Worm (Caenorhabditis elegans) whole organism, L2 larva: ENCODE measurements around the gene clc-11.

Source experiments
- C34F6.9 ChIP-seq: fragments of 150-350 bp; optimal IDR thresholded peaks from 2 replicates; lab custom pipeline; 2014; ENCODE audit warnings: missing biosample characterization, missing genetic modification characterization
- F13H6.1 ChIP-seq: sonication (generic microtip); optimal IDR thresholded peaks from 2 replicates; lab custom pipeline; 2016; ENCODE audit warnings: missing genetic modification characterization, missing compliant biosample characterization
- R02D3.7 ChIP-seq: fragments of 150-350 bp; optimal IDR thresholded peaks from 2 replicates; lab custom pipeline; 2014; ENCODE audit warnings: missing biosample characterization, missing genetic modification characterization
- Y55F3AM.14 ChIP-seq: fragments of 200-800 bp; sonication (Bioruptor generic); optimal IDR thresholded peaks from 2 replicates; lab custom pipeline; 2018; ENCODE audit warnings: mild to moderate bottlenecking, missing genetic modification characterization, missing compliant biosample characterization
- ZK546.5 ChIP-seq: sonication (generic microtip); optimal IDR thresholded peaks from 2 replicates; lab custom pipeline; 2017; ENCODE audit warnings: missing biosample characterization, missing genetic modification characterization
- aly-2 ChIP-seq: fragments of 150-350 bp; optimal IDR thresholded peaks from 2 replicates; lab custom pipeline; 2014; ENCODE audit warnings: missing biosample characterization, missing genetic modification characterization
- ceh-16 ChIP-seq: fragments of 150-350 bp; optimal IDR thresholded peaks from 2 replicates; lab custom pipeline; 2014; ENCODE audit warnings: missing biosample characterization, missing genetic modification characterization
- ceh-82 ChIP-seq: fragments of 150-350 bp; optimal IDR thresholded peaks from 2 replicates; lab custom pipeline; 2014; ENCODE audit warnings: missing biosample characterization, missing genetic modification characterization
- crh-2 ChIP-seq: sonication (generic microtip); optimal IDR thresholded peaks from 2 replicates; lab custom pipeline; 2017; ENCODE audit warnings: missing biosample characterization, missing genetic modification characterization
- egl-27 ChIP-seq: sonication (generic microtip); optimal IDR thresholded peaks from 3 replicates; lab custom pipeline; 2017; ENCODE audit warnings: missing biosample characterization, missing genetic modification reagents, missing genetic modification characterization
- elt-3 ChIP-seq: sonication (generic microtip); optimal IDR thresholded peaks from 2 replicates; lab custom pipeline; 2017; ENCODE audit warnings: missing biosample characterization, missing genetic modification characterization
- fos-1 ChIP-seq: fragments of 150-350 bp; optimal IDR thresholded peaks from 2 replicates; lab custom pipeline; 2014; ENCODE audit warnings: missing biosample characterization, missing genetic modification characterization
- gmeb-1 ChIP-seq: fragments of 150-350 bp; optimal IDR thresholded peaks from 2 replicates; lab custom pipeline; 2014; ENCODE audit warnings: missing biosample characterization, missing genetic modification characterization
- lin-11 ChIP-seq: fragments of 150-350 bp; sonication (generic microtip); optimal IDR thresholded peaks from 2 replicates; lab custom pipeline; 2014; ENCODE audit warnings: missing biosample characterization, missing genetic modification characterization, inconsistent platforms, mixed read lengths
- lin-39 ChIP-seq: fragments of 150-350 bp; optimal IDR thresholded peaks from 2 replicates; lab custom pipeline; 2014; ENCODE audit warnings: missing biosample characterization, missing genetic modification reagents, missing genetic modification characterization
- mab-5 ChIP-seq: fragments of 150-350 bp; optimal IDR thresholded peaks from 2 replicates; lab custom pipeline; 2014; ENCODE audit warnings: missing biosample characterization, missing genetic modification characterization
- nhr-10 ChIP-seq: sonication (generic microtip); optimal IDR thresholded peaks from 2 replicates; lab custom pipeline; 2017; ENCODE audit warnings: missing biosample characterization, missing genetic modification characterization
- nhr-11 ChIP-seq: fragments of 150-350 bp; optimal IDR thresholded peaks from 2 replicates; lab custom pipeline; 2014; ENCODE audit warnings: missing biosample characterization, missing genetic modification characterization
- nhr-129 ChIP-seq: fragments of 150-350 bp; optimal IDR thresholded peaks from 2 replicates; lab custom pipeline; 2014; ENCODE audit warnings: missing biosample characterization, missing genetic modification characterization
- nhr-21 ChIP-seq: fragments of 150-350 bp; optimal IDR thresholded peaks from 2 replicates; lab custom pipeline; 2014; ENCODE audit warnings: missing biosample characterization, missing genetic modification characterization
- nhr-23 ChIP-seq: fragments of 150-350 bp; optimal IDR thresholded peaks from 2 replicates; lab custom pipeline; 2014; ENCODE audit warnings: missing biosample characterization, missing genetic modification reagents, missing genetic modification characterization
- nhr-237 ChIP-seq: fragments of 150-350 bp; optimal IDR thresholded peaks from 2 replicates; lab custom pipeline; 2014; ENCODE audit warnings: missing biosample characterization, missing genetic modification characterization
- nhr-25 ChIP-seq: fragments of 150-350 bp; sonication (generic microtip); optimal IDR thresholded peaks from 3 replicates; lab custom pipeline; 2014; ENCODE audit warnings: missing biosample characterization, missing genetic modification characterization
- nhr-6 ChIP-seq: fragments of 150-350 bp; optimal IDR thresholded peaks from 2 replicates; lab custom pipeline; 2014; ENCODE audit warnings: missing biosample characterization, missing genetic modification characterization
- nhr-77 ChIP-seq: fragments of 150-350 bp; optimal IDR thresholded peaks from 2 replicates; lab custom pipeline; 2014; ENCODE audit warnings: missing biosample characterization, missing genetic modification characterization
- peb-1 ChIP-seq: fragments of 150-350 bp; optimal IDR thresholded peaks from 2 replicates; lab custom pipeline; 2014; ENCODE audit warnings: missing biosample characterization, missing genetic modification characterization
- sem-4 ChIP-seq: fragments of 150-350 bp; optimal IDR thresholded peaks from 2 replicates; lab custom pipeline; 2014; ENCODE audit warnings: missing biosample characterization, missing genetic modification reagents, missing genetic modification characterization
- sma-9 ChIP-seq, 2 experiments: fragments of 150-350 bp in 1 of 2; sonication (generic microtip) in 1 of 2; optimal IDR thresholded peaks; 2 replicates each; lab custom pipeline; 2014 to 2016; ENCODE audit warnings: missing genetic modification characterization in 2 of 2, mild to moderate bottlenecking in 1 of 2, missing biosample characterization in 1 of 2, missing compliant biosample characterization in 1 of 2, missing genetic modification reagents in 1 of 2, moderate library complexity in 1 of 2
- snpc-4 ChIP-seq: fragments of 150-350 bp; optimal IDR thresholded peaks from 2 replicates; lab custom pipeline; 2014; ENCODE audit warnings: missing biosample characterization, missing genetic modification characterization
- unc-39 ChIP-seq: fragments of 150-350 bp; optimal IDR thresholded peaks from 2 replicates; lab custom pipeline; 2014; ENCODE audit warnings: missing biosample characterization, missing genetic modification characterization
- zag-1 ChIP-seq: fragments of 150-350 bp; optimal IDR thresholded peaks from 2 replicates; lab custom pipeline; 2014; ENCODE audit warnings: missing biosample characterization, missing genetic modification characterization
- ztf-1 ChIP-seq: fragments of 200-800 bp; sonication (Bioruptor generic); conservative IDR thresholded peaks from 2 replicates; pipeline ENCODE4 v1.3.6; 2022; ENCODE audit warnings: missing genetic modification characterization, missing compliant biosample characterization
- ztf-11 ChIP-seq: sonication (generic microtip); optimal IDR thresholded peaks from 2 replicates; lab custom pipeline; 2017; ENCODE audit warnings: missing biosample characterization, missing genetic modification characterization

Gene clc-11

ce11 chrV:16153375-16153774, 13.9 kb upstream of the clc-11 start, which contains the start of gene str-254:
Gene str-254, minus strand, starts transcription at chrV:16153475.
- TF ChIP-seq nhr-23 (tag; lab: Kevin White, UChicago) (no peak), nhr-21 (tag; lab: Kevin White, UChicago) (no peak), C34F6.9 (tag; lab: Kevin White, UChicago) (no peak), mab-5 (tag; lab: Kevin White, UChicago) (no peak), ceh-16 (no peak), egl-27 (no peak), ztf-11 (tag; lab: Kevin White, UChicago) (no peak), aly-2 (tag; lab: Kevin White, UChicago) (no peak), sma-9 (GFP tag; optimal IDR thresholded peaks at IDR 0.05; lab: Kevin White, UChicago) (no peak), sma-9 (tag; optimal IDR thresholded peaks at IDR 0.05; lab: Kevin White, UChicago) (no peak), zag-1 (tag; lab: Kevin White, UChicago) (no peak)

- no peak for TF ChIP-seq Y55F3AM.14 (GFP tag; lab: Kevin White, UChicago)
- no peak for TF ChIP-seq nhr-237 (tag; lab: Kevin White, UChicago)
- no peak for TF ChIP-seq R02D3.7 (tag; lab: Kevin White, UChicago)
- no peak for TF ChIP-seq C34F6.9 (tag; lab: Kevin White, UChicago)
- no peak for TF ChIP-seq nhr-21 (tag; lab: Kevin White, UChicago)
- TF ChIP-seq elt-3 (tag; lab: Kevin White, UChicago) = no peak
These were observed 9.4 kb upstream of the clc-11 start, which contains the start of gene F10A3.4 for ce11 chrV:16148805-16149204. Gene F10A3.4, plus strand, starts transcription at chrV:16149105.

- TF ChIP-seq F13H6.1 (tag; lab: Kevin White, UChicago) (no peak), sma-9 (GFP tag; optimal IDR thresholded peaks at IDR 0.05; lab: Kevin White, UChicago) (no peak), sma-9 (tag; optimal IDR thresholded peaks at IDR 0.05; lab: Kevin White, UChicago) (no peak), C34F6.9 (tag; lab: Kevin White, UChicago) (no peak)
These were observed 5.6 kb upstream of the clc-11 start for ce11 chrV:16145009-16145408.

ce11 chrV:16143066-16143581, 3.7 kb upstream of the clc-11 start, which contains the start of gene fbxa-88:
Gene fbxa-88, minus strand, starts transcription at chrV:16143116.
- TF ChIP-seq fos-1 = peak; percentile 77
- TF ChIP-seq ZK546.5 (tag; lab: Kevin White, UChicago) = no peak
- peak; percentile 17 for TF ChIP-seq sma-9 (GFP tag; optimal IDR thresholded peaks at IDR 0.05; lab: Kevin White, UChicago)
- no peak for TF ChIP-seq sma-9 (tag; optimal IDR thresholded peaks at IDR 0.05; lab: Kevin White, UChicago)

ce11 chrV:16142371-16142770, 2.9 kb upstream of the clc-11 start, which contains the start of gene fbxa-18:
Gene fbxa-18, plus strand, starts transcription at chrV:16142671.
- TF ChIP-seq ceh-16 = no peak
- no peak for TF ChIP-seq gmeb-1
- no peak for TF ChIP-seq nhr-129 (tag; lab: Kevin White, UChicago)
- no peak for TF ChIP-seq ceh-82
- TF ChIP-seq lin-11 (tag; lab: Kevin White, UChicago) = no peak

- no peak for TF ChIP-seq nhr-6 (tag; lab: Kevin White, UChicago)
- no peak for TF ChIP-seq unc-39 (tag; lab: Kevin White, UChicago)
- no peak for TF ChIP-seq elt-3 (tag; lab: Kevin White, UChicago)
- no peak for TF ChIP-seq nhr-11
- no peak for TF ChIP-seq snpc-4 (tag; lab: Kevin White, UChicago)
- no peak for TF ChIP-seq sem-4 (tag; lab: Kevin White, UChicago)
- TF ChIP-seq ZK546.5 (tag; lab: Kevin White, UChicago) = no peak
- TF ChIP-seq mab-5 (tag; lab: Kevin White, UChicago) = no peak
- TF ChIP-seq lin-39 (tag; lab: Kevin White, UChicago) = no peak
- TF ChIP-seq R02D3.7 (tag; lab: Kevin White, UChicago) = no peak
- no peak for TF ChIP-seq aly-2 (tag; lab: Kevin White, UChicago)
- no peak for TF ChIP-seq nhr-10
- TF ChIP-seq peb-1 (tag; lab: Kevin White, UChicago) = no peak
- TF ChIP-seq F13H6.1 (tag; lab: Kevin White, UChicago) = no peak
These were observed 1.6 kb upstream of the clc-11 start, which contains the start of gene clc-32 for ce11 chrV:16141071-16141470. Gene clc-32, minus strand, starts transcription at chrV:16141171.

- no peak for TF ChIP-seq nhr-77 (tag; lab: Kevin White, UChicago)
- no peak for TF ChIP-seq ztf-11 (tag; lab: Kevin White, UChicago)
- no peak for TF ChIP-seq peb-1 (tag; lab: Kevin White, UChicago)
- TF ChIP-seq aly-2 (tag; lab: Kevin White, UChicago) = no peak
- TF ChIP-seq mab-5 (tag; lab: Kevin White, UChicago) = no peak
- no peak for TF ChIP-seq nhr-25 (tag; lab: Kevin White, UChicago)
- TF ChIP-seq sma-9 (GFP tag; optimal IDR thresholded peaks at IDR 0.05; lab: Kevin White, UChicago) = no peak
- TF ChIP-seq sma-9 (tag; optimal IDR thresholded peaks at IDR 0.05; lab: Kevin White, UChicago) = no peak
- no peak for TF ChIP-seq ztf-1 (GFP tag; lab: Robert Waterston, UW)
- no peak for TF ChIP-seq fos-1
- no peak for TF ChIP-seq Y55F3AM.14 (GFP tag; lab: Kevin White, UChicago)
- TF ChIP-seq crh-2 = no peak
- TF ChIP-seq, all 48 proteins: peak for 0
These were observed 2.4 kb downstream of the clc-11 start, which contains the start of gene F44G3.7 for ce11 chrV:16137043-16137442. Gene F44G3.7, minus strand, starts transcription at chrV:16137143.
